Fruit fly (Drosophila melanogaster): Measurements from ENCODE around the gene unc-13-4A.
A peak's percentile ranks its signal among the peaks of the same experiment; 100 is the strongest.

Gene unc-13-4A

dm6 chr3L:7356386-7357117, 43.9 kb upstream of the unc-13-4A start, which contains the start of gene CTCF (continued):
- peak; percentile 36 for TF ChIP-seq CG9876 (GFP tag; optimal IDR thresholded peaks at IDR 0.05)
- TF ChIP-seq pb (GFP tag; optimal IDR thresholded peaks at IDR 0.05), result peak; percentile 40
- no peak for TF ChIP-seq sob (GFP tag; IDR thresholded peaks at IDR 0.05)
- no peak for TF ChIP-seq zf30C (GFP tag; optimal IDR thresholded peaks at IDR 0.05)
- TF ChIP-seq btn (GFP tag; optimal IDR thresholded peaks at IDR 0.05), result no peak
- TF ChIP-seq CG4424 (GFP tag; optimal IDR thresholded peaks at IDR 0.05), result peak; percentile 43
- TF ChIP-seq NfI (GFP tag; optimal IDR thresholded peaks at IDR 0.05), result peak; percentile 46
- TF ChIP-seq pfk (GFP tag; optimal IDR thresholded peaks at IDR 0.05), result peak; percentile 16
- TF ChIP-seq nerfin-2 (GFP tag; IDR thresholded peaks at IDR 0.05; ENCODE audit: partially characterized antibody), result peak; percentile 50; the same call in 1 of the 2 replicates
- no peak for TF ChIP-seq CG6272 (GFP tag; IDR thresholded peaks at IDR 0.05)
- no peak for TF ChIP-seq Ada2b (GFP tag; IDR thresholded peaks at IDR 0.05)
- peak; percentile 31 for TF ChIP-seq kni (GFP tag; optimal IDR thresholded peaks at IDR 0.05)
- no peak for TF ChIP-seq Sox100B (GFP tag; optimal IDR thresholded peaks at IDR 0.05)
- TF ChIP-seq CG12391 (tag; optimal IDR thresholded peaks at IDR 0.05), result peak; percentile 43
- peak in 1 of 2 experiments; percentile 34 for TF ChIP-seq bsh (GFP tag; optimal IDR thresholded peaks at IDR 0.05)
- TF ChIP-seq CG15601 (tag; optimal IDR thresholded peaks at IDR 0.05), result peak; percentile 34
- no peak for TF ChIP-seq HmgD (GFP tag; optimal IDR thresholded peaks at IDR 0.05)
- TF ChIP-seq CG3726 (GFP tag; IDR thresholded peaks at IDR 0.05), result no peak
- TF ChIP-seq CG3163 (GFP tag; optimal IDR thresholded peaks at IDR 0.05), result no peak
- peak; percentile 20 for TF ChIP-seq Atf3 (GFP tag; optimal IDR thresholded peaks at IDR 0.05)
- peak; percentile 33 to 36 for TF ChIP-seq Pdp1 (GFP tag; optimal IDR thresholded peaks at IDR 0.05)
- TF ChIP-seq Sox102F (GFP tag; optimal IDR thresholded peaks at IDR 0.05), result peak; percentile 57
- TF ChIP-seq Mrtf (GFP tag; IDR thresholded peaks at IDR 0.05), result 0 out of 3 replicates have a peak, but pooled peaks have one; percentile 48
- peak; percentile 9 for TF ChIP-seq CG1792 (GFP tag; optimal IDR thresholded peaks at IDR 0.05)
- no peak for TF ChIP-seq dati (GFP tag; IDR thresholded peaks at IDR 0.05)
- TF ChIP-seq CG2712 (tag; optimal IDR thresholded peaks at IDR 0.05), result peak; percentile 64
- peak; percentile 77 for TF ChIP-seq Meics (GFP tag; optimal IDR thresholded peaks at IDR 0.05)
- peak; percentile 39 for TF ChIP-seq slp2 (GFP tag; optimal IDR thresholded peaks at IDR 0.05)
- TF ChIP-seq Dip2 (GFP tag; IDR thresholded peaks at IDR 0.05), result no peak
- TF ChIP-seq nmo (GFP tag; optimal IDR thresholded peaks at IDR 0.05), result peak; percentile 90
- TF ChIP-seq Antp (GFP tag; optimal IDR thresholded peaks at IDR 0.05), result peak; percentile 55
- TF ChIP-seq D (optimal IDR thresholded peaks at IDR 0.05), result peak; percentile 58
- peak; percentile 1 for TF ChIP-seq D (GFP tag; optimal IDR thresholded peaks at IDR 0.05)
- TF ChIP-seq dysf (GFP tag; IDR thresholded peaks at IDR 0.05), result peak; percentile 67; the same call in 2 of the 3 replicates
- TF ChIP-seq sim (GFP tag; IDR thresholded peaks at IDR 0.05), result no peak
- TF ChIP-seq aop (GFP tag; IDR thresholded peaks at IDR 0.05), result no peak
- TF ChIP-seq CG4707 (GFP tag; optimal IDR thresholded peaks at IDR 0.05), result no peak
- peak; percentile 13 for TF ChIP-seq Hr3 (GFP tag; optimal IDR thresholded peaks at IDR 0.05)
- TF ChIP-seq Ptx1 (GFP tag; IDR thresholded peaks at IDR 0.05), result peak; percentile 50
- TF ChIP-seq CG11696 (GFP tag; IDR thresholded peaks at IDR 0.05), result no peak
- TF ChIP-seq kah (GFP tag; optimal IDR thresholded peaks at IDR 0.05), result no peak
- peak; percentile 62 for TF ChIP-seq Hsf (GFP tag; optimal IDR thresholded peaks at IDR 0.05)
- no peak for TF ChIP-seq crol (GFP tag; IDR thresholded peaks at IDR 0.05)
- peak; percentile 13; the same call in 1 of the 2 replicates for TF ChIP-seq CG1024 (GFP tag; IDR thresholded peaks at IDR 0.05)
- TF ChIP-seq HLHmδ (GFP tag; optimal IDR thresholded peaks at IDR 0.05), result no peak
- TF ChIP-seq Bdp1 (GFP tag; optimal IDR thresholded peaks at IDR 0.05), result no peak
- no peak for TF ChIP-seq CG31365 (tag; optimal IDR thresholded peaks at IDR 0.05)
- TF ChIP-seq CG14860 (GFP tag; IDR thresholded peaks at IDR 0.05; ENCODE audit: partially characterized antibody), result peak; percentile 65
- no peak; the same call in 1 of the 2 replicates for TF ChIP-seq slbo (GFP tag; IDR thresholded peaks at IDR 0.05)
- TF ChIP-seq Camta (GFP tag; optimal IDR thresholded peaks at IDR 0.05), result peak; percentile 19
